Fruit fly (Drosophila melanogaster) whole organism, embryonic: ENCODE measurements around the gene CG17028.
A peak's percentile ranks its signal among the peaks of the same experiment; 100 is the strongest.

ENCODE experiments used
- Abd-B ChIP-seq: fragments of 200-800 bp; sonication (Bioruptor generic); optimal IDR thresholded peaks from 2 replicates; lab custom pipeline; 2018; ENCODE audit warnings: missing biosample characterization, mild to moderate bottlenecking, missing genetic modification characterization, moderate library complexity
- Ada2b ChIP-seq: fragments of 200-800 bp; sonication (Bioruptor generic); IDR thresholded peaks from 2 replicates; pipeline ENCODE4 v1.3.6; 2022; ENCODE audit warnings: missing biosample characterization, missing genetic modification characterization
- Aef1 ChIP-seq: fragments of 200-800 bp; sonication (Bioruptor generic); IDR thresholded peaks from 3 replicates; pipeline ENCODE4 v1.3.6; 2022; ENCODE audit warnings: missing biosample characterization, missing genetic modification characterization
- Antp ChIP-seq: fragments of 200-800 bp; sonication (Bioruptor generic); optimal IDR thresholded peaks from 3 replicates; lab custom pipeline; 2016; ENCODE audit warnings: missing biosample characterization, missing genetic modification characterization
- Atf-2 ChIP-seq: fragments of 200-800 bp; sonication (Bioruptor generic); optimal IDR thresholded peaks from 2 replicates; lab custom pipeline; 2016; ENCODE audit warnings: missing biosample characterization, missing genetic modification characterization
- Atf6 ChIP-seq: fragments of 200-800 bp; sonication (Bioruptor generic); IDR thresholded peaks from 2 replicates; pipeline ENCODE4 v1.3.6; 2022; ENCODE audit warnings: missing biosample characterization, missing genetic modification characterization
- CG10321 ChIP-seq: fragments of 200-800 bp; sonication (Bioruptor generic); IDR thresholded peaks from 2 replicates; pipeline ENCODE4 v1.3.6; 2022; ENCODE audit warnings: missing biosample characterization, missing genetic modification characterization
- CG12659 ChIP-seq: fragments of 200-800 bp; sonication (Bioruptor generic); optimal IDR thresholded peaks from 3 replicates; lab custom pipeline; 2017; ENCODE audit warnings: mild to moderate bottlenecking, missing biosample characterization, missing genetic modification reagents, missing genetic modification characterization
- CG13123 ChIP-seq: fragments of 200-800 bp; sonication (Bioruptor generic); optimal IDR thresholded peaks from 2 replicates; lab custom pipeline; 2016; ENCODE audit warnings: missing biosample characterization, missing genetic modification characterization
- CG15269 ChIP-seq: fragments of 200-800 bp; sonication (Bioruptor generic); optimal IDR thresholded peaks from 2 replicates; lab custom pipeline; 2018; ENCODE audit warnings: missing biosample characterization, mild to moderate bottlenecking, missing genetic modification characterization, moderate library complexity
- CG17802 ChIP-seq: fragments of 200-800 bp; sonication (Bioruptor generic); optimal IDR thresholded peaks from 2 replicates; lab custom pipeline; 2018; ENCODE audit warnings: missing biosample characterization, mild to moderate bottlenecking, missing genetic modification characterization, moderate library complexity
- CG18619 ChIP-seq: fragments of 200-800 bp; sonication (Bioruptor generic); optimal IDR thresholded peaks from 3 replicates; lab custom pipeline; 2017; ENCODE audit warnings: missing biosample characterization, mild to moderate bottlenecking, missing genetic modification characterization
- CG18764 ChIP-seq: fragments of 200-800 bp; sonication (Bioruptor generic); optimal IDR thresholded peaks from 3 replicates; lab custom pipeline; 2016; ENCODE audit warnings: missing biosample characterization, missing genetic modification characterization
- CG2889 ChIP-seq: fragments of 200-800 bp; sonication (Bioruptor generic); IDR thresholded peaks from 3 replicates; pipeline ENCODE4 v1.3.6; 2022; ENCODE audit warnings: missing biosample characterization, missing genetic modification characterization
- CG31224 ChIP-seq: fragments of 200-800 bp; sonication (Bioruptor generic); IDR thresholded peaks from 2 replicates; pipeline ENCODE4 v1.3.6; 2022; ENCODE audit warnings: missing biosample characterization, missing genetic modification characterization
- CG3281 ChIP-seq: fragments of 200-800 bp; sonication (Bioruptor generic); optimal IDR thresholded peaks from 3 replicates; lab custom pipeline; 2017; ENCODE audit warnings: missing biosample characterization, mild to moderate bottlenecking, missing genetic modification characterization
- CG5180 ChIP-seq: fragments of 200-800 bp; sonication (Bioruptor generic); optimal IDR thresholded peaks from 3 replicates; lab custom pipeline; 2017; ENCODE audit warnings: missing biosample characterization, missing genetic modification characterization, mild to moderate bottlenecking, moderate library complexity, missing genetic modification reagents
- CG6654 ChIP-seq: fragments of 200-800 bp; sonication (Bioruptor generic); optimal IDR thresholded peaks from 2 replicates; lab custom pipeline; 2017; ENCODE audit warnings: missing biosample characterization, mild to moderate bottlenecking, missing genetic modification characterization
- CG7928 ChIP-seq: fragments of 200-800 bp; sonication (Bioruptor generic); optimal IDR thresholded peaks from 2 replicates; lab custom pipeline; 2017; ENCODE audit warnings: missing biosample characterization, mild to moderate bottlenecking, missing genetic modification characterization
- CG8924 ChIP-seq: fragments of 200-800 bp; optimal IDR thresholded peaks from 3 replicates; lab custom pipeline; 2019; ENCODE audit warnings: missing biosample characterization, mild to moderate bottlenecking, missing genetic modification characterization, moderate library complexity
- CG9609 ChIP-seq: fragments of 200-800 bp; sonication (Bioruptor generic); optimal IDR thresholded peaks from 3 replicates; lab custom pipeline; 2016; ENCODE audit warnings: missing biosample characterization, missing genetic modification characterization
- CG9797 ChIP-seq: fragments of 200-800 bp; sonication (Bioruptor generic); optimal IDR thresholded peaks from 3 replicates; lab custom pipeline; 2018; ENCODE audit warnings: missing biosample characterization, mild to moderate bottlenecking, missing genetic modification characterization
- CG9876 ChIP-seq: fragments of 200-800 bp; sonication (Bioruptor generic); optimal IDR thresholded peaks from 2 replicates; lab custom pipeline; 2016; ENCODE audit warnings: missing biosample characterization, missing genetic modification characterization
- D ChIP-seq, 2 experiments: fragments of 200-800 bp in 1 of 2; fragments of >200 bp in 1 of 2; sonication (Bioruptor generic) in 1 of 2; optimal IDR thresholded peaks; 2 replicates in 1 of 2; 3 replicates in 1 of 2; lab custom pipeline; 2017; ENCODE audit warnings: mild to moderate bottlenecking in 1 of 2, missing biosample characterization in 1 of 2, missing genetic modification characterization in 1 of 2, missing genetic modification reagents in 1 of 2
- D19A ChIP-seq: fragments of 200-800 bp; optimal IDR thresholded peaks from 3 replicates; lab custom pipeline; 2019; ENCODE audit warnings: missing biosample characterization, mild to moderate bottlenecking, missing genetic modification characterization, moderate library complexity
- E2f1 ChIP-seq: fragments of 200-800 bp; sonication (Bioruptor generic); IDR thresholded peaks from 2 replicates; pipeline ENCODE4 v1.3.6; 2022; ENCODE audit warnings: missing biosample characterization, missing genetic modification characterization
- Ets97D ChIP-seq: fragments of 200-800 bp; sonication (Bioruptor generic); optimal IDR thresholded peaks from 3 replicates; lab custom pipeline; 2016; ENCODE audit warnings: missing biosample characterization, missing genetic modification characterization
- H2.0 ChIP-seq: fragments of 200-800 bp; sonication (Bioruptor generic); IDR thresholded peaks from 2 replicates; pipeline ENCODE4 v1.3.6; 2022; ENCODE audit warnings: missing biosample characterization, missing genetic modification characterization
- MESR4 ChIP-seq: fragments of 200-800 bp; sonication (Bioruptor generic); optimal IDR thresholded peaks from 2 replicates; lab custom pipeline; 2018; ENCODE audit warnings: missing biosample characterization, mild to moderate bottlenecking, missing genetic modification characterization, moderate library complexity
- NC2α ChIP-seq: fragments of 200-800 bp; sonication (Bioruptor generic); optimal IDR thresholded peaks from 2 replicates; lab custom pipeline; 2016; ENCODE audit warnings: missing biosample characterization, missing genetic modification characterization
- Oli ChIP-seq: fragments of 200-800 bp; sonication (Bioruptor generic); optimal IDR thresholded peaks from 2 replicates; lab custom pipeline; 2018; ENCODE audit warnings: missing biosample characterization, mild to moderate bottlenecking, missing genetic modification characterization, moderate library complexity
- Scr ChIP-seq: fragments of 200-800 bp; sonication (Bioruptor generic); IDR thresholded peaks from 2 replicates; pipeline ENCODE4 v1.3.6; 2022; ENCODE audit warnings: missing biosample characterization, missing genetic modification characterization; ENCODE audit not compliant: partially characterized antibody
- Taf1 ChIP-seq: fragments of 200-800 bp; sonication (Bioruptor generic); IDR thresholded peaks from 2 replicates; pipeline ENCODE4 v1.3.6; 2022; ENCODE audit warnings: missing biosample characterization, missing genetic modification characterization
- bigmax ChIP-seq: fragments of 200-800 bp; sonication (Bioruptor generic); optimal IDR thresholded peaks from 2 replicates; lab custom pipeline; 2018; ENCODE audit warnings: missing biosample characterization, mild to moderate bottlenecking, missing genetic modification characterization
- chn ChIP-seq: fragments of 200-800 bp; sonication (Bioruptor generic); optimal IDR thresholded peaks from 2 replicates; lab custom pipeline; 2016; ENCODE audit warnings: missing biosample characterization, missing genetic modification characterization
- dpn ChIP-seq, 2 experiments: fragments of 200-800 bp; sonication (Bioruptor generic); optimal IDR thresholded peaks; 3 replicates each; lab custom pipeline; 2016; ENCODE audit warnings: missing biosample characterization in 2 of 2, missing genetic modification characterization in 2 of 2
- emc ChIP-seq: fragments of 200-800 bp; sonication (Bioruptor generic); optimal IDR thresholded peaks from 2 replicates; lab custom pipeline; 2016; ENCODE audit warnings: missing biosample characterization, missing genetic modification characterization
- ems ChIP-seq: fragments of 200-800 bp; sonication (Bioruptor generic); optimal IDR thresholded peaks from 3 replicates; lab custom pipeline; 2016; ENCODE audit warnings: missing biosample characterization, missing genetic modification characterization
- ewg ChIP-seq: fragments of 200-800 bp; sonication (Bioruptor generic); optimal IDR thresholded peaks from 3 replicates; lab custom pipeline; 2017; ENCODE audit warnings: mild to moderate bottlenecking, missing biosample characterization, missing genetic modification reagents, missing genetic modification characterization
- fd102C ChIP-seq: fragments of 200-800 bp; sonication (Bioruptor generic); optimal IDR thresholded peaks from 2 replicates; lab custom pipeline; 2018; ENCODE audit warnings: missing biosample characterization, mild to moderate bottlenecking, missing genetic modification characterization, moderate library complexity
- ftz-f1 ChIP-seq: fragments of 200-800 bp; sonication (Bioruptor generic); optimal IDR thresholded peaks from 2 replicates; lab custom pipeline; 2016; ENCODE audit warnings: missing biosample characterization, missing genetic modification characterization
- fu2 ChIP-seq: fragments of 200-800 bp; sonication (Bioruptor generic); optimal IDR thresholded peaks from 2 replicates; lab custom pipeline; 2016; ENCODE audit warnings: missing biosample characterization, missing genetic modification characterization
- gro ChIP-seq: fragments of 200-800 bp; sonication (Bioruptor generic); optimal IDR thresholded peaks from 2 replicates; lab custom pipeline; 2016; ENCODE audit warnings: missing biosample characterization, missing genetic modification characterization
- gsb-n ChIP-seq: fragments of 200-800 bp; sonication (Bioruptor generic); optimal IDR thresholded peaks from 3 replicates; lab custom pipeline; 2018; ENCODE audit warnings: missing biosample characterization, mild to moderate bottlenecking, missing genetic modification characterization
- lmd ChIP-seq: fragments of 200-800 bp; sonication (Bioruptor generic); IDR thresholded peaks from 2 replicates; pipeline ENCODE4 v1.3.6; 2022; ENCODE audit warnings: missing biosample characterization, missing genetic modification characterization
- pho ChIP-seq: fragments of 200-800 bp; sonication (Bioruptor generic); optimal IDR thresholded peaks from 2 replicates; lab custom pipeline; 2016; ENCODE audit warnings: missing biosample characterization, missing genetic modification characterization
- row ChIP-seq: fragments of 200-800 bp; sonication (Bioruptor generic); IDR thresholded peaks from 3 replicates; pipeline ENCODE4 v1.3.6; 2022; ENCODE audit warnings: missing biosample characterization, missing genetic modification characterization
- sima ChIP-seq: fragments of 200-800 bp; sonication (Bioruptor generic); optimal IDR thresholded peaks from 2 replicates; lab custom pipeline; 2016; ENCODE audit warnings: missing biosample characterization, missing genetic modification characterization
- sqz ChIP-seq: fragments of 200-800 bp; sonication (Bioruptor generic); optimal IDR thresholded peaks from 3 replicates; lab custom pipeline; 2018; ENCODE audit warnings: missing biosample characterization, mild to moderate bottlenecking, missing genetic modification characterization
- tx ChIP-seq: fragments of 200-800 bp; sonication (Bioruptor generic); optimal IDR thresholded peaks from 2 replicates; lab custom pipeline; 2016; ENCODE audit warnings: missing biosample characterization, missing genetic modification characterization

The CG17028 gene

dm6 chr3L:16001164-16001679 is 22.9 kb downstream of the CG17028 start (continued):
- no peak for TF ChIP-seq NC2α (GFP tag; lab: Kevin White, UChicago)
- peak; percentile 58 for TF ChIP-seq Aef1
- TF ChIP-seq CG9797: no peak
- no peak for TF ChIP-seq fd102C (GFP tag; lab: Kevin White, UChicago)
- TF ChIP-seq gsb-n (tag; lab: Kevin White, UChicago): no peak
- peak; percentile 28 for TF ChIP-seq Ets97D (GFP tag; lab: Kevin White, UChicago)
- peak; percentile 25 for TF ChIP-seq CG18764 (GFP tag; lab: Kevin White, UChicago)
- peak; percentile 90 for TF ChIP-seq gro (GFP tag; lab: Kevin White, UChicago)
- peak; percentile 50; the same call in 1 of the 2 replicates for TF ChIP-seq CG31224
- TF ChIP-seq MESR4 (GFP tag; lab: Kevin White, UChicago): no peak
- TF ChIP-seq D (optimal IDR thresholded peaks at IDR 0.05; lab: Kevin White, UChicago): no peak
- TF ChIP-seq D (GFP tag; optimal IDR thresholded peaks at IDR 0.05; lab: Kevin White, UChicago): peak; percentile 23
- TF ChIP-seq ftz-f1 (GFP tag; lab: Kevin White, UChicago): no peak
- peak; percentile 80 for TF ChIP-seq CG18619 (GFP tag; lab: Kevin White, UChicago)
- TF ChIP-seq chn: peak; percentile 40
- TF ChIP-seq CG6654: peak; percentile 35
- TF ChIP-seq fu2 (GFP tag; lab: Kevin White, UChicago): peak; percentile 80
- TF ChIP-seq sima: peak; percentile 48
- TF ChIP-seq ewg (GFP tag; lab: Kevin White, UChicago): peak; percentile 40
- TF ChIP-seq sqz (GFP tag; lab: Kevin White, UChicago): peak; percentile 35
- peak; percentile 52; the same call in 1 of the 3 replicates for TF ChIP-seq CG2889 (GFP tag; lab: Robert Waterston, UW)
- TF ChIP-seq tx (GFP tag; lab: Kevin White, UChicago): peak; percentile 74
- peak; percentile 13 for TF ChIP-seq CG9876 (GFP tag; lab: Kevin White, UChicago)
- peak; percentile 33; the same call in 1 of the 2 replicates for TF ChIP-seq CG10321 (GFP tag; lab: Robert Waterston, UW)
- 0 out of 2 replicates have a peak, but pooled peaks have one; percentile 20 for TF ChIP-seq Taf1 (GFP tag; lab: Robert Waterston, UW)
- TF ChIP-seq dpn (GFP tag; optimal IDR thresholded peaks at IDR 0.05; lab: Kevin White, UChicago): peak; percentile 67 to 85
- peak; percentile 35 for TF ChIP-seq CG5180 (GFP tag; lab: Kevin White, UChicago)
- TF ChIP-seq ems (GFP tag; lab: Kevin White, UChicago): peak; percentile 57
- peak; percentile 84 for TF ChIP-seq CG8924 (tag; lab: Kevin White, UChicago)
- TF ChIP-seq D19A: peak; percentile 34
- peak; percentile 83 for TF ChIP-seq pho (GFP tag; lab: Kevin White, UChicago)
- no peak for TF ChIP-seq CG17802 (tag; lab: Kevin White, UChicago)
- TF ChIP-seq E2f1 (GFP tag; lab: Robert Waterston, UW): peak; percentile 53
- TF ChIP-seq CG9609 (GFP tag; lab: Kevin White, UChicago): peak; percentile 75
- TF ChIP-seq Oli (tag; lab: Kevin White, UChicago): peak; percentile 81
- no peak for TF ChIP-seq CG13123 (GFP tag; lab: Kevin White, UChicago)
- TF ChIP-seq Atf-2 (GFP tag; lab: Kevin White, UChicago): peak; percentile 68
- TF ChIP-seq Scr (GFP tag; lab: Robert Waterston, UW): 0 out of 2 replicates have a peak, but pooled peaks have one; percentile 34
- peak; percentile 90 for TF ChIP-seq CG15269 (tag; lab: Kevin White, UChicago)
- peak; percentile 64 for TF ChIP-seq Antp (GFP tag; lab: Kevin White, UChicago)
- TF ChIP-seq Atf6 (GFP tag; lab: Robert Waterston, UW): peak; percentile 92
- peak; percentile 51 for TF ChIP-seq H2.0 (GFP tag; lab: Robert Waterston, UW)
- TF ChIP-seq bigmax: no peak
- peak; percentile 91 for TF ChIP-seq row
- peak; percentile 16 for TF ChIP-seq CG7928 (GFP tag; lab: Kevin White, UChicago)
- TF ChIP-seq CG3281 (GFP tag; lab: Kevin White, UChicago): peak; percentile 90
- TF ChIP-seq Abd-B: peak; percentile 51
- TF ChIP-seq lmd (GFP tag; lab: Robert Waterston, UW): peak; percentile 82; the same call in 1 of the 2 replicates
- TF ChIP-seq CG12659 (GFP tag; lab: Kevin White, UChicago): peak; percentile 87
- TF ChIP-seq Ada2b (GFP tag; lab: Robert Waterston, UW): peak; percentile 68
- peak; percentile 14 for TF ChIP-seq emc (GFP tag; lab: Kevin White, UChicago)
